Fruit fly (Drosophila melanogaster): ENCODE measurements around the gene Ssdp.
A peak's percentile ranks its signal among the peaks of the same experiment; 100 is the strongest.

Ssdp gene

DNA sequence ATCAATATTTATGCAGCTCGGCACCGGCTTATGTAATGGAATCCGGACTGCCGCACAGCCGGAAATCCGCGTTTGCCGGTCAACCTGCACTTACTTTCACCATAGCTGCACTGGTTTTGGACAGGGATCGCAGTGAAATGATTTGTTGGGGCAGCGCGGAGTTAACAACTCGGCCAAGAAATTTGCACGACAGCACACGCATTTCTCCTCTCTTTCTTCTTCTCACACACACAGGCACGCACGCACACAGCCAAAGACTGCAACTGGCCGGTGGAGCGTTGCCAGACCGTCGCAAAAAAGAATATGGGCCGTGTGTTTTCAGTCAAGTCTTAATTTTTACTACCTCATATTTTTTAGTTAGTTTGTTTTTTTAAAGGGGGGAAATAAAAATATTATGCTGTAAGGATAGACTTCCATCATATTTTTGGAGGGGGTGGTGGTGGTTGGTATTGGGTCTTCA lies 33.1 kb downstream of the Ssdp start (continued):
- peak; percentile 0 for TF ChIP-seq CG34376 (GFP tag; optimal IDR thresholded peaks at IDR 0.05)
- peak; percentile 56 for TF ChIP-seq MBD-R2 (GFP tag; IDR thresholded peaks at IDR 0.05)
- TF ChIP-seq CG3847 (GFP tag; IDR thresholded peaks at IDR 0.05) = peak; percentile 28; the same call in 1 of the 2 replicates
- no peak for TF ChIP-seq pb (GFP tag; optimal IDR thresholded peaks at IDR 0.05)
- no peak for TF ChIP-seq PHDP (tag; optimal IDR thresholded peaks at IDR 0.05)
- no peak for TF ChIP-seq gt (GFP tag; IDR thresholded peaks at IDR 0.05)
- TF ChIP-seq Dek (tag; optimal IDR thresholded peaks at IDR 0.05) = no peak
- TF ChIP-seq CG33557 (GFP tag; optimal IDR thresholded peaks at IDR 0.05) = no peak
- no peak for TF ChIP-seq ssp (GFP tag; IDR thresholded peaks at IDR 0.05)
- no peak for TF ChIP-seq toy (GFP tag; IDR thresholded peaks at IDR 0.05)
- no peak for TF ChIP-seq Bgb (GFP tag; IDR thresholded peaks at IDR 0.05; ENCODE audit: partially characterized antibody)
- peak in 1 of 2 experiments; percentile 20 for TF ChIP-seq crp (GFP tag; optimal IDR thresholded peaks at IDR 0.05)
- TF ChIP-seq az2 (GFP tag; optimal IDR thresholded peaks at IDR 0.05) = no peak
- peak; percentile 7 for TF ChIP-seq CG8924 (tag; optimal IDR thresholded peaks at IDR 0.05)
- no peak for TF ChIP-seq Dp (GFP tag; optimal IDR thresholded peaks at IDR 0.05)
- no peak for TF ChIP-seq CG5953 (GFP tag; IDR thresholded peaks at IDR 0.05)
- TF ChIP-seq ind (GFP tag; optimal IDR thresholded peaks at IDR 0.05) = no peak
- peak; percentile 33 for TF ChIP-seq dm (GFP tag; optimal IDR thresholded peaks at IDR 0.05)
- TF ChIP-seq corto (GFP tag; optimal IDR thresholded peaks at IDR 0.05) = no peak
- peak; percentile 27 for TF ChIP-seq trem (tag; optimal IDR thresholded peaks at IDR 0.05)
- TF ChIP-seq cg (GFP tag; optimal IDR thresholded peaks at IDR 0.05) = peak; percentile 81
- peak; percentile 25 for TF ChIP-seq CG11504 (tag; optimal IDR thresholded peaks at IDR 0.05)
- 0 out of 3 replicates have a peak, but pooled peaks have one; percentile 29 for TF ChIP-seq mld (GFP tag; IDR thresholded peaks at IDR 0.05; ENCODE audit: partially characterized antibody)
- TF ChIP-seq phol (tag; optimal IDR thresholded peaks at IDR 0.05) = peak; percentile 20
- no peak for TF ChIP-seq ab (GFP tag; optimal IDR thresholded peaks at IDR 0.05)
- TF ChIP-seq CG3995 (GFP tag; optimal IDR thresholded peaks at IDR 0.05) = peak; percentile 5

DNA sequence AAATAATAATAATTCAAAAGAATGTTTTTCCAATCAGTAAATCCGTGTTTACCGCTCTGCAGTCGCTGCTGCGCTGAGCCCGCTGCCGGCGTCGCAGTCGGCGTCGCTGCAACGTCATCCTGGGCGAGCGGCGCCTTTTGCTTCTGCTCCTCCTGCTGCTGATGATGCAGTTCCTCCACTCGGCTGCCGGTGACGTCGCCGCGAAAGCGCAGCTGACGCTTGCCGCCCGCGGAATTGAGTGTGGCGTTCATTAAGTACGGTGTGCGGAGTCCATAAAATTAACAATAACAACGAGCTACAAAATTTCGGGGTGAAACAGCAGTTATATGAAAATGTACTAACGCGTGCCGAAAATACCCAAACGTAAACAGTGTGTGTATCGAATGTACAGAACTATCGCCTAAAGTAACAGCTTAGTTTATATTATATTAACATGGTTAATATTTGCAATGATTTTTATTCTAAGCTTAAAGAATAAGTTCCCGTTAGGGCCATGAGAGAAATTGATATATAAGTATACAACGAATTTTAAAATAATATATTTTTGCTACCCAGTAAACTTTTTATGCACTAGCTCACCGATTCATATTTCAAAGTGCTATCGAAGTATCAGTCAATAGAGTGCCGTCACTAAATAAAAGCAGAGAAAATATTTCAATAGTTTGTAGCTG lies 35.2 kb downstream of the Ssdp start, which contains the start of the genes CG7218 and Cbp20:
Gene CG7218 (minus strand): TSS at position 346 of the 671 bp plus-strand sequence.
Gene Cbp20 (plus strand): TSS at position 610 of the 671 bp plus-strand sequence.
- TF ChIP-seq CG18476 (GFP tag; optimal IDR thresholded peaks at IDR 0.05) (peak; percentile 61), CG7963 (GFP tag; IDR thresholded peaks at IDR 0.05; ENCODE audit: partially characterized antibody) (peak; percentile 65; the same call in 2 of the 3 replicates), Med (GFP tag) (peak; percentile 95), bsh (GFP tag; optimal IDR thresholded peaks at IDR 0.05) (peak in 1 of 2 experiments; percentile 43), Meics (GFP tag; optimal IDR thresholded peaks at IDR 0.05) (peak; percentile 70), CoRest (tag; optimal IDR thresholded peaks at IDR 0.05) (peak; percentile 84), Doc2 (GFP tag; IDR thresholded peaks at IDR 0.05) (no peak), CG2889 (GFP tag; IDR thresholded peaks at IDR 0.05) (peak; percentile 73), tgo (GFP tag; IDR thresholded peaks at IDR 0.05) (peak; percentile 62), CG33557 (GFP tag; optimal IDR thresholded peaks at IDR 0.05) (peak; percentile 65), CG18599 (GFP tag; optimal IDR thresholded peaks at IDR 0.05) (peak; percentile 71), otp (GFP tag; IDR thresholded peaks at IDR 0.05) (peak; percentile 12; the same call in 1 of the 3 replicates), ac (GFP tag; optimal IDR thresholded peaks at IDR 0.05) (no peak), aop (GFP tag; IDR thresholded peaks at IDR 0.05) (no peak), zen (tag; optimal IDR thresholded peaks at IDR 0.05) (peak; percentile 16), wor (GFP tag; IDR thresholded peaks at IDR 0.05) (no peak), Optix (GFP tag; IDR thresholded peaks at IDR 0.05) (no peak), CG16815 (GFP tag; optimal IDR thresholded peaks at IDR 0.05) (peak; percentile 10), CG31388 (GFP tag; optimal IDR thresholded peaks at IDR 0.05) (peak; percentile 29), nom (GFP tag; optimal IDR thresholded peaks at IDR 0.05) (no peak), shn (GFP tag; optimal IDR thresholded peaks at IDR 0.05) (peak; percentile 53), Xrp1 (GFP tag; IDR thresholded peaks at IDR 0.05) (peak; percentile 76), CG17385 (GFP tag; optimal IDR thresholded peaks at IDR 0.05) (peak; percentile 60), MESR4 (GFP tag; optimal IDR thresholded peaks at IDR 0.05) (peak; percentile 67)

Measured in whole organism, embryonic.